Fruit fly (Drosophila melanogaster): ENCODE results near the gene CG7049.

CG7049 gene

dm6 chr3L:184251-184650 is 8.2 kb upstream of the CG7049 start, which contains the start of the genes CG34140, Mkp and Mtch:
TSS of gene CG34140 (minus strand) at chr3L:184424.
TSS of gene Mkp (minus strand) at chr3L:184540.
TSS of gene Mtch (plus strand) at chr3L:184626.
- TF ChIP-seq usp (GFP tag; optimal IDR thresholded peaks at IDR 0.05) (no peak), fru (GFP tag; optimal IDR thresholded peaks at IDR 0.05) (peak; percentile 89), sv (GFP tag; optimal IDR thresholded peaks at IDR 0.05) (peak; percentile 90), Hnf4 (GFP tag; optimal IDR thresholded peaks at IDR 0.05) (no peak), h (GFP tag; optimal IDR thresholded peaks at IDR 0.05) (peak; percentile 93), foxo (GFP tag; optimal IDR thresholded peaks at IDR 0.05) (peak; percentile 76 to 95), dsf (GFP tag; optimal IDR thresholded peaks at IDR 0.05; ENCODE audit: borderline replicate concordance) (peak; percentile 88), HLH106 (tag; optimal IDR thresholded peaks at IDR 0.05) (peak; percentile 87), Vsx2 (GFP tag; optimal IDR thresholded peaks at IDR 0.05; ENCODE audit: partially characterized antibody) (no peak), Jra (GFP tag; optimal IDR thresholded peaks at IDR 0.05) (peak; percentile 97), Dif (GFP tag; optimal IDR thresholded peaks at IDR 0.05; ENCODE audit: partially characterized antibody) (no peak), Hr83 (GFP tag; optimal IDR thresholded peaks at IDR 0.05; ENCODE audit: poor library complexity, severe bottlenecking) (peak; percentile 78), CG32264 (GFP tag; optimal IDR thresholded peaks at IDR 0.05) (peak; percentile 76), dl (GFP tag; optimal IDR thresholded peaks at IDR 0.05; ENCODE audit: insufficient read depth in 1 of 2, partially characterized antibody in 2 of 2) (no peak), dmrt93B (GFP tag; optimal IDR thresholded peaks at IDR 0.05) (no peak), OdsH (GFP tag; optimal IDR thresholded peaks at IDR 0.05) (peak; percentile 88), CG9705 (GFP tag; optimal IDR thresholded peaks at IDR 0.05) (peak; percentile 78), lola (GFP tag; optimal IDR thresholded peaks at IDR 0.05) (no peak), jim (GFP tag; optimal IDR thresholded peaks at IDR 0.05) (no peak), GATAd (GFP tag; optimal IDR thresholded peaks at IDR 0.05) (no peak), br (GFP tag; optimal IDR thresholded peaks at IDR 0.05) (peak; percentile 90), Dfd (GFP tag; optimal IDR thresholded peaks at IDR 0.05) (no peak), ey (GFP tag; optimal IDR thresholded peaks at IDR 0.05) (peak; percentile 91), psq (GFP tag; optimal IDR thresholded peaks at IDR 0.05) (peak; percentile 80), Sp1 (GFP tag; optimal IDR thresholded peaks at IDR 0.05) (peak; percentile 85), Mio (GFP tag; optimal IDR thresholded peaks at IDR 0.05) (no peak)

- TF ChIP-seq Hr83 (GFP tag; optimal IDR thresholded peaks at IDR 0.05; ENCODE audit: poor library complexity, severe bottlenecking) (peak; percentile 13), usp (GFP tag; optimal IDR thresholded peaks at IDR 0.05) (no peak)
These were observed 4.2 kb upstream of the CG7049 start for dm6 chr3L:180262-180543.

dm6 chr3L:179490-180261 is 3.6 kb upstream of the CG7049 start, which contains the start of gene CG13875:
TSS of gene CG13875 (plus strand) at chr3L:179923.
- TF ChIP-seq Jra (GFP tag; optimal IDR thresholded peaks at IDR 0.05) (no peak), br (GFP tag; optimal IDR thresholded peaks at IDR 0.05) (no peak), Sp1 (GFP tag; optimal IDR thresholded peaks at IDR 0.05) (no peak), GATAd (GFP tag; optimal IDR thresholded peaks at IDR 0.05) (no peak), dsf (GFP tag; optimal IDR thresholded peaks at IDR 0.05; ENCODE audit: borderline replicate concordance) (no peak), Dif (GFP tag; optimal IDR thresholded peaks at IDR 0.05; ENCODE audit: partially characterized antibody) (peak; percentile 88), dl (GFP tag; optimal IDR thresholded peaks at IDR 0.05; ENCODE audit: insufficient read depth in 1 of 2, partially characterized antibody in 2 of 2) (peak; percentile 49 to 77), CrebA (GFP tag; optimal IDR thresholded peaks at IDR 0.05; ENCODE audit: borderline replicate concordance) (no peak), Hnf4 (GFP tag; optimal IDR thresholded peaks at IDR 0.05) (no peak)

- TF ChIP-seq HLH106 (tag; optimal IDR thresholded peaks at IDR 0.05) (no peak), N (GFP tag; optimal IDR thresholded peaks at IDR 0.05) (no peak), dsf (GFP tag; optimal IDR thresholded peaks at IDR 0.05; ENCODE audit: borderline replicate concordance) (no peak), CG9705 (GFP tag; optimal IDR thresholded peaks at IDR 0.05) (no peak), brk (GFP tag; optimal IDR thresholded peaks at IDR 0.05) (no peak), ey (GFP tag; optimal IDR thresholded peaks at IDR 0.05) (no peak), br (GFP tag; optimal IDR thresholded peaks at IDR 0.05) (no peak), usp (GFP tag; optimal IDR thresholded peaks at IDR 0.05) (no peak), Hr83 (GFP tag; optimal IDR thresholded peaks at IDR 0.05; ENCODE audit: poor library complexity, severe bottlenecking) (no peak)
These were observed 3.0 kb upstream of the CG7049 start, which contains the start of gene Vdup1 for dm6 chr3L:178913-179488. TSS of gene Vdup1 (minus strand) at chr3L:178963.
